Worm (Caenorhabditis elegans): Measurements from ENCODE around the gene chil-7.

ce11 chrII:9861394-9861793, 9.6 kb downstream of the chil-7 start, which contains the start of gene chil-3:
- TF ChIP-seq nhr-25 (tag; optimal IDR thresholded peaks at IDR 0.05) (no peak), sma-9 (GFP tag; optimal IDR thresholded peaks at IDR 0.05) (no peak), sma-9 (tag; optimal IDR thresholded peaks at IDR 0.05) (no peak), nhr-23 (tag; optimal IDR thresholded peaks at IDR 0.05) (no peak), unc-62 (GFP tag; optimal IDR thresholded peaks at IDR 0.05) (no peak), snpc-4 (tag; optimal IDR thresholded peaks at IDR 0.05) (no peak), gmeb-1 (tag; optimal IDR thresholded peaks at IDR 0.05) (no peak), egl-27 (tag; optimal IDR thresholded peaks at IDR 0.05) (no peak), nhr-237 (tag; optimal IDR thresholded peaks at IDR 0.05) (no peak), aly-2 (tag; optimal IDR thresholded peaks at IDR 0.05) (no peak), nhr-77 (tag; optimal IDR thresholded peaks at IDR 0.05) (no peak), ztf-4 (tag; optimal IDR thresholded peaks at IDR 0.05) (no peak), unc-39 (tag; optimal IDR thresholded peaks at IDR 0.05) (no peak), unc-55 (GFP tag; optimal IDR thresholded peaks at IDR 0.05) (no peak), nhr-11 (tag; optimal IDR thresholded peaks at IDR 0.05) (no peak)
